Fruit fly (Drosophila melanogaster) whole organism, wandering third instar larva: ENCODE measurements around the gene NijB.
A peak's percentile ranks its signal among the peaks of the same experiment; 100 is the strongest.

ENCODE experiments used
- CrebA ChIP-seq: fragments of 200-800 bp; sonication (Bioruptor generic); optimal IDR thresholded peaks from 2 replicates; lab custom pipeline; 2016; ENCODE audit warnings: missing biosample characterization, mild to moderate bottlenecking, missing genetic modification characterization, borderline replicate concordance
- GATAd ChIP-seq: sonication (Bioruptor generic); optimal IDR thresholded peaks from 2 replicates; lab custom pipeline; 2016; ENCODE audit warnings: missing biosample characterization, missing genetic modification characterization
- HLH106 ChIP-seq: fragments of 200-800 bp; optimal IDR thresholded peaks from 3 replicates; lab custom pipeline; 2019; ENCODE audit warnings: missing biosample characterization, mild to moderate bottlenecking, missing genetic modification characterization, moderate library complexity
- Myc ChIP-seq: fragments of >200 bp; optimal IDR thresholded peaks from 2 replicates; lab custom pipeline; 2017
- brk ChIP-seq: fragments of 200-800 bp; sonication (Bioruptor generic); optimal IDR thresholded peaks from 2 replicates; lab custom pipeline; 2016; ENCODE audit warnings: missing biosample characterization, mild to moderate bottlenecking, missing genetic modification characterization
- dl ChIP-seq, 2 experiments: fragments of 175-275, 200-275 bp in 1 of 2; fragments of 200-275 bp in 1 of 2; sonication (Bioruptor generic); optimal IDR thresholded peaks; lab custom pipeline; 2018; ENCODE audit warnings: mild to moderate bottlenecking in 2 of 2, missing biosample characterization in 2 of 2, missing genetic modification characterization in 2 of 2, moderate library complexity in 2 of 2; ENCODE audit not compliant: partially characterized antibody in 2 of 2, insufficient read depth in 1 of 2
- lola ChIP-seq: fragments of >200 bp; optimal IDR thresholded peaks from 2 replicates; lab custom pipeline; 2017; ENCODE audit warnings: missing biosample characterization, missing genetic modification characterization
- pan ChIP-seq: fragments of >200 bp; optimal IDR thresholded peaks from 2 replicates; lab custom pipeline; 2017
- rgr ChIP-seq: fragments of 200-800 bp; sonication (Bioruptor generic); optimal IDR thresholded peaks from 3 replicates; lab custom pipeline; 2016; ENCODE audit warnings: missing biosample characterization, mild to moderate bottlenecking, missing genetic modification characterization
- tai ChIP-seq: sonication (Bioruptor generic); optimal IDR thresholded peaks from 2 replicates; lab custom pipeline; 2016; ENCODE audit warnings: missing biosample characterization, missing genetic modification characterization

DNA sequence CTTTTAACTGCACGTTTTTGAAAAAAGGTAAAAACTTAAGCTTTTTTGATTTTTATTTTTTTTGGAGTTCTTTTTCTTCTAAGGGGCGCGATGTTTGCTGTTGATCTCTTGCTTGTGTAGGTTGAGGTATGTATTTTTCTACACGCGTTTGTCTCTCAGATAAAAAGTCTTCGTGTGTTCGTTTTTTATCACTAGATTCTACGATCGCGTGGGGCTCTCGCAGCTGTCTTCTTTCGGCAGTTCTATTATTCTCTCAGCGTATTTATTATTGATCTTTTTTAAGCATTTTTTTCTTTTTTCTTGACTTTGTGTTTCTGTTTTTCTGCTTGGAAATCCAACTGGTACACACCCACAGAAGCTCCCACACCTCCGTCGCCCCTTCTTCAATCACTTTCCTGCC, 2.9 kb downstream of the NijB start:
- TF ChIP-seq pan (lab: Kevin White, UChicago) (no peak), Myc (lab: Kevin White, UChicago) (no peak), tai (GFP tag; lab: Kevin White, UChicago) (no peak), GATAd (no peak), lola (no peak), brk (GFP tag; lab: Kevin White, UChicago) (peak; percentile 43), rgr (GFP tag; lab: Kevin White, UChicago) (no peak), HLH106 (tag; lab: Kevin White, UChicago) (no peak), CrebA (peak; percentile 36), dl (GFP tag; optimal IDR thresholded peaks at IDR 0.05; lab: Kevin White, UChicago; ENCODE audit: insufficient read depth in 1 of 2, partially characterized antibody in 2 of 2) (no peak)
